Worm (Caenorhabditis elegans) whole organism, young adult: ENCODE data around the gene cut-4.

Source experiments
- akir-1 ChIP-seq: fragments of 200-800 bp; sonication (Bioruptor generic); optimal IDR thresholded peaks from 2 replicates; lab custom pipeline; 2018; ENCODE audit warnings: mild to moderate bottlenecking, missing genetic modification characterization, moderate library complexity, missing compliant biosample characterization
- cebp-1 ChIP-seq, 2 experiments: fragments of 200-800 bp in 1 of 2; sonication (Bioruptor generic) in 1 of 2; sonication (generic microtip) in 1 of 2; IDR thresholded peaks in 1 of 2; optimal IDR thresholded peaks in 1 of 2; 2 replicates each; pipeline versions ENCODE4 v1.3.6 to Lab custom; 2017 to 2022; ENCODE audit warnings: missing compliant biosample characterization in 2 of 2, missing genetic modification characterization in 2 of 2, mild to moderate bottlenecking in 1 of 2, missing genetic modification reagents in 1 of 2, moderate library complexity in 1 of 2
- ceh-27 ChIP-seq: fragments of 200-800 bp; sonication (Bioruptor generic); optimal IDR thresholded peaks from 2 replicates; lab custom pipeline; 2018; ENCODE audit warnings: mild to moderate bottlenecking, missing genetic modification characterization, moderate library complexity, missing compliant biosample characterization
- dpff-1 ChIP-seq: sonication (generic microtip); optimal IDR thresholded peaks from 2 replicates; lab custom pipeline; 2017; ENCODE audit warnings: mild to moderate bottlenecking, missing genetic modification characterization, missing compliant biosample characterization
- egl-44 ChIP-seq: fragments of 200-800 bp; sonication (Bioruptor generic); IDR thresholded peaks from 2 replicates; pipeline ENCODE4 v1.3.6; 2022; ENCODE audit warnings: missing genetic modification reagents, missing genetic modification characterization, missing compliant biosample characterization
- madf-6 ChIP-seq: fragments of 200-800 bp; sonication (Bioruptor generic); IDR thresholded peaks from 2 replicates; pipeline ENCODE4 v1.3.6; 2022; ENCODE audit warnings: missing genetic modification reagents, missing genetic modification characterization, missing compliant biosample characterization
- nfya-2 ChIP-seq: fragments of 200-800 bp; sonication (Bioruptor generic); IDR thresholded peaks from 2 replicates; pipeline ENCODE4 v1.3.6; 2022; ENCODE audit warnings: missing genetic modification reagents, missing genetic modification characterization, missing compliant biosample characterization
- snpc-1.1 ChIP-seq: sonication (generic microtip); optimal IDR thresholded peaks from 2 replicates; lab custom pipeline; 2017; ENCODE audit warnings: missing genetic modification characterization, mild to moderate bottlenecking, missing compliant biosample characterization, antibody characterized with exemption, moderate library complexity, missing genotype, missing genetic modification reagents; ENCODE audit not compliant: insufficient read depth
- tlf-1 ChIP-seq: fragments of 200-800 bp; sonication (Bioruptor generic); optimal IDR thresholded peaks from 2 replicates; lab custom pipeline; 2018; ENCODE audit warnings: mild to moderate bottlenecking, missing genetic modification characterization, missing compliant biosample characterization
- unc-62 ChIP-seq: fragments of 150-350 bp; optimal IDR thresholded peaks from 2 replicates; lab custom pipeline; 2014; ENCODE audit warnings: missing biosample characterization, missing genetic modification reagents, missing genetic modification characterization
- ztf-18 ChIP-seq: sonication (generic microtip); optimal IDR thresholded peaks from 2 replicates; lab custom pipeline; 2016; ENCODE audit warnings: missing genotype, mild to moderate bottlenecking, missing genetic modification characterization, missing compliant biosample characterization

- TF ChIP-seq cebp-1 (GFP tag; IDR thresholded peaks at IDR 0.05; lab: Robert Waterston, UW) (no peak), cebp-1 (tag; optimal IDR thresholded peaks at IDR 0.05; lab: Kevin White, UChicago) (no peak), unc-62 (GFP tag; lab: Kevin White, UChicago) (no peak), madf-6 (GFP tag; lab: Robert Waterston, UW) (no peak), snpc-1.1 (tag; lab: Kevin White, UChicago) (no peak), ceh-27 (GFP tag; lab: Kevin White, UChicago) (no peak), ztf-18 (no peak), dpff-1 (tag; lab: Kevin White, UChicago) (no peak), nfya-2 (GFP tag; lab: Robert Waterston, UW) (no peak), egl-44 (no peak), tlf-1 (GFP tag; lab: Kevin White, UChicago) (no peak), akir-1 (GFP tag; lab: Kevin White, UChicago) (no peak)
Observed at ce11 chrII:10396578-10396977, 39.4 kb upstream of the cut-4 start, which contains the start of gene T09F3.5.
